Fruit fly (Drosophila melanogaster) whole organism, embryonic: ENCODE measurements around the gene RpL37A.

ENCODE experiments used
- Adf1 ChIP-seq: fragments of 200-800 bp; sonication (Bioruptor generic); IDR thresholded peaks from 2 replicates; pipeline ENCODE4 v1.3.6; 2022; ENCODE audit warnings: missing biosample characterization, missing genetic modification characterization
- CG10321 ChIP-seq: fragments of 200-800 bp; sonication (Bioruptor generic); IDR thresholded peaks from 2 replicates; pipeline ENCODE4 v1.3.6; 2022; ENCODE audit warnings: missing biosample characterization, missing genetic modification characterization
- CG10366 ChIP-seq: fragments of 200-800 bp; sonication (Bioruptor generic); IDR thresholded peaks from 2 replicates; pipeline ENCODE4 v1.3.6; 2022; ENCODE audit warnings: missing biosample characterization, missing genetic modification characterization
- CG10431 ChIP-seq: fragments of 200-800 bp; sonication (Bioruptor generic); optimal IDR thresholded peaks from 3 replicates; lab custom pipeline; 2018; ENCODE audit warnings: missing biosample characterization, mild to moderate bottlenecking, missing genetic modification characterization
- CG10462 ChIP-seq: fragments of 200-800 bp; sonication (Bioruptor generic); optimal IDR thresholded peaks from 2 replicates; lab custom pipeline; 2016; ENCODE audit warnings: missing biosample characterization, missing genetic modification characterization
- CG10979 ChIP-seq: fragments of 200-800 bp; sonication (Bioruptor generic); optimal IDR thresholded peaks from 2 replicates; lab custom pipeline; 2018; ENCODE audit warnings: missing biosample characterization, mild to moderate bottlenecking, missing genetic modification characterization, moderate library complexity
- CG12155 ChIP-seq: fragments of 200-800 bp; sonication (Bioruptor generic); optimal IDR thresholded peaks from 3 replicates; lab custom pipeline; 2016; ENCODE audit warnings: missing biosample characterization, missing genetic modification characterization
- CG14014 ChIP-seq: fragments of 200-800 bp; sonication (Bioruptor generic); IDR thresholded peaks from 2 replicates; pipeline ENCODE4 v1.3.6; 2022; ENCODE audit warnings: missing biosample characterization, missing genetic modification characterization
- CG1647 ChIP-seq: fragments of 200-800 bp; sonication (Bioruptor generic); optimal IDR thresholded peaks from 3 replicates; lab custom pipeline; 2016; ENCODE audit warnings: missing biosample characterization, missing genetic modification characterization
- CG16779 ChIP-seq: fragments of 200-800 bp; sonication (Bioruptor generic); IDR thresholded peaks from 2 replicates; pipeline ENCODE4 v1.3.6; 2022; ENCODE audit warnings: missing biosample characterization, missing genetic modification characterization
- CG17328 ChIP-seq: fragments of 200-800 bp; sonication (Bioruptor generic); IDR thresholded peaks from 2 replicates; pipeline ENCODE4 v1.3.6; 2022; ENCODE audit warnings: missing biosample characterization, missing genetic modification characterization
- CG2116 ChIP-seq: fragments of 200-800 bp; sonication (Bioruptor generic); optimal IDR thresholded peaks from 3 replicates; lab custom pipeline; 2018; ENCODE audit warnings: missing biosample characterization, mild to moderate bottlenecking, missing genetic modification characterization
- CG32532 ChIP-seq: fragments of 200-800 bp; sonication (Bioruptor generic); IDR thresholded peaks from 2 replicates; pipeline ENCODE4 v1.3.6; 2022; ENCODE audit warnings: missing biosample characterization, missing genetic modification characterization
- CG5180 ChIP-seq: fragments of 200-800 bp; sonication (Bioruptor generic); optimal IDR thresholded peaks from 3 replicates; lab custom pipeline; 2017; ENCODE audit warnings: missing biosample characterization, missing genetic modification characterization, mild to moderate bottlenecking, moderate library complexity, missing genetic modification reagents
- CG6791 ChIP-seq: fragments of 200-800 bp; sonication (Bioruptor generic); IDR thresholded peaks from 3 replicates; pipeline ENCODE4 v1.3.6; 2022; ENCODE audit warnings: missing biosample characterization, missing genetic modification characterization; ENCODE audit not compliant: partially characterized antibody
- CG6854 ChIP-seq: fragments of 200-800 bp; sonication (Bioruptor generic); optimal IDR thresholded peaks from 3 replicates; lab custom pipeline; 2017; ENCODE audit warnings: missing biosample characterization, mild to moderate bottlenecking, missing genetic modification characterization
- CG8290 ChIP-seq, 3 experiments: fragments of 200-800 bp; sonication (Bioruptor generic); optimal IDR thresholded peaks; 2 replicates each; lab custom pipeline; 2016 to 2019; ENCODE audit warnings: missing biosample characterization in 3 of 3, missing genetic modification characterization in 3 of 3, mild to moderate bottlenecking in 2 of 3, moderate library complexity in 1 of 3
- CG9215 ChIP-seq: fragments of 200-800 bp; sonication (Bioruptor generic); IDR thresholded peaks from 2 replicates; pipeline ENCODE4 v1.3.6; 2022; ENCODE audit warnings: missing biosample characterization, missing genetic modification characterization
- CTCF ChIP-seq: fragments of 200-800 bp; sonication (Bioruptor generic); optimal IDR thresholded peaks from 2 replicates; lab custom pipeline; 2017; ENCODE audit warnings: missing biosample characterization, mild to moderate bottlenecking, missing genetic modification characterization, moderate library complexity
- D ChIP-seq, 2 experiments: fragments of 200-800 bp in 1 of 2; fragments of >200 bp in 1 of 2; sonication (Bioruptor generic) in 1 of 2; optimal IDR thresholded peaks; 2 replicates in 1 of 2; 3 replicates in 1 of 2; lab custom pipeline; 2017; ENCODE audit warnings: mild to moderate bottlenecking in 1 of 2, missing biosample characterization in 1 of 2, missing genetic modification characterization in 1 of 2, missing genetic modification reagents in 1 of 2
- Dip2 ChIP-seq: fragments of 200-800 bp; sonication (Bioruptor generic); IDR thresholded peaks from 2 replicates; pipeline ENCODE4 v1.3.6; 2022; ENCODE audit warnings: missing biosample characterization, missing genetic modification characterization
- Dip3 ChIP-seq: fragments of 200-800 bp; sonication (Bioruptor generic); optimal IDR thresholded peaks from 3 replicates; lab custom pipeline; 2016; ENCODE audit warnings: missing biosample characterization, missing genetic modification characterization
- Drgx ChIP-seq: fragments of 200-800 bp; sonication (Bioruptor generic); IDR thresholded peaks from 2 replicates; pipeline ENCODE4 v1.3.6; 2022; ENCODE audit warnings: missing biosample characterization, missing genetic modification characterization
- Ets65A ChIP-seq: fragments of 200-800 bp; sonication (Bioruptor generic); peaks from one replicate; lab custom pipeline; 2016; ENCODE audit warnings: missing biosample characterization, missing genetic modification characterization
- GATAe ChIP-seq: fragments of 200-800 bp; sonication (Bioruptor generic); conservative IDR thresholded peaks from 2 replicates; pipeline ENCODE4 v1.3.6; 2022; ENCODE audit warnings: missing biosample characterization, missing genetic modification characterization
- HLH3B ChIP-seq: fragments of 200-800 bp; sonication (Bioruptor generic); IDR thresholded peaks from 2 replicates; pipeline ENCODE4 v1.3.6; 2022; ENCODE audit warnings: missing biosample characterization, missing genetic modification characterization
- Hand ChIP-seq: fragments of 200-800 bp; sonication (Bioruptor generic); optimal IDR thresholded peaks from 2 replicates; lab custom pipeline; 2017; ENCODE audit warnings: mild to moderate bottlenecking, missing biosample characterization, missing genetic modification reagents, missing genetic modification characterization
- Hr39 ChIP-seq: fragments of >200 bp; optimal IDR thresholded peaks from 2 replicates; lab custom pipeline; 2017
- Jarid2 ChIP-seq: fragments of 200-800 bp; sonication (Bioruptor generic); optimal IDR thresholded peaks from 3 replicates; lab custom pipeline; 2017; ENCODE audit warnings: mild to moderate bottlenecking, missing biosample characterization, missing genetic modification reagents, missing genetic modification characterization
- Lim3 ChIP-seq: fragments of 200-800 bp; sonication (Bioruptor generic); IDR thresholded peaks from 2 replicates; pipeline ENCODE4 v1.3.6; 2022; ENCODE audit warnings: missing biosample characterization, missing genetic modification characterization
- MESR4 ChIP-seq: fragments of 200-800 bp; sonication (Bioruptor generic); optimal IDR thresholded peaks from 2 replicates; lab custom pipeline; 2018; ENCODE audit warnings: missing biosample characterization, mild to moderate bottlenecking, missing genetic modification characterization, moderate library complexity
- Med ChIP-seq: fragments of 200-800 bp; sonication (Bioruptor generic); peaks from one replicate; lab custom pipeline; 2016; ENCODE audit warnings: missing biosample characterization, missing genetic modification characterization, mild to moderate bottlenecking, inconsistent platforms, moderate library complexity
- Myb ChIP-seq: fragments of 200-800 bp; sonication (Bioruptor generic); optimal IDR thresholded peaks from 2 replicates; lab custom pipeline; 2016; ENCODE audit warnings: missing biosample characterization, missing genetic modification characterization
- NC2α ChIP-seq: fragments of 200-800 bp; sonication (Bioruptor generic); optimal IDR thresholded peaks from 2 replicates; lab custom pipeline; 2016; ENCODE audit warnings: missing biosample characterization, missing genetic modification characterization
- Ravus ChIP-seq: fragments of 200-800 bp; sonication (Bioruptor generic); IDR thresholded peaks from 2 replicates; pipeline ENCODE4 v1.3.6; 2022; ENCODE audit warnings: missing biosample characterization, missing genetic modification characterization
- Sry-β ChIP-seq: fragments of 200-800 bp; sonication (Bioruptor generic); optimal IDR thresholded peaks from 2 replicates; lab custom pipeline; 2018; ENCODE audit warnings: missing biosample characterization, mild to moderate bottlenecking, missing genetic modification characterization, moderate library complexity
- abd-A ChIP-seq: fragments of 200-800 bp; sonication (Bioruptor generic); optimal IDR thresholded peaks from 3 replicates; lab custom pipeline; 2019; ENCODE audit warnings: missing biosample characterization, mild to moderate bottlenecking, missing genetic modification characterization, moderate library complexity
- amos ChIP-seq: fragments of 200-800 bp; sonication (Bioruptor generic); IDR thresholded peaks from 2 replicates; pipeline ENCODE4 v1.3.6; 2022; ENCODE audit warnings: missing biosample characterization, missing genetic modification characterization; ENCODE audit not compliant: partially characterized antibody
- crol ChIP-seq: fragments of 200-800 bp; sonication (Bioruptor generic); IDR thresholded peaks from 2 replicates; pipeline ENCODE4 v1.3.6; 2022; ENCODE audit warnings: missing biosample characterization, missing genetic modification characterization
- fd96Cb ChIP-seq: fragments of 200-800 bp; sonication (Bioruptor generic); optimal IDR thresholded peaks from 2 replicates; lab custom pipeline; 2018; ENCODE audit warnings: missing biosample characterization, mild to moderate bottlenecking, missing genetic modification characterization, moderate library complexity
- hb ChIP-seq: fragments of 200-800 bp; sonication (Bioruptor generic); IDR thresholded peaks from 3 replicates; pipeline ENCODE4 v1.3.6; 2022; ENCODE audit warnings: missing biosample characterization, missing genetic modification characterization; ENCODE audit not compliant: partially characterized antibody
- knrl ChIP-seq: fragments of 200-800 bp; sonication (Bioruptor generic); IDR thresholded peaks from 3 replicates; pipeline ENCODE4 v1.3.6; 2022; ENCODE audit warnings: missing biosample characterization, missing genetic modification characterization; ENCODE audit not compliant: partially characterized antibody
- pzg ChIP-seq: fragments of 200-800 bp; sonication (Bioruptor generic); optimal IDR thresholded peaks from 3 replicates; lab custom pipeline; 2018; ENCODE audit warnings: missing biosample characterization, mild to moderate bottlenecking, missing genetic modification characterization, moderate library complexity
- run ChIP-seq: fragments of 200-800 bp; sonication (Bioruptor generic); optimal IDR thresholded peaks from 3 replicates; lab custom pipeline; 2018; ENCODE audit warnings: missing biosample characterization, mild to moderate bottlenecking, missing genetic modification characterization
- salm ChIP-seq: fragments of 200-800 bp; sonication (Bioruptor generic); optimal IDR thresholded peaks from 2 replicates; lab custom pipeline; 2018; ENCODE audit warnings: missing biosample characterization, mild to moderate bottlenecking, missing genetic modification characterization
- sens ChIP-seq: fragments of 200-800 bp; sonication (Bioruptor generic); peaks from one replicate; lab custom pipeline; 2016; ENCODE audit warnings: missing biosample characterization, missing genetic modification characterization
- sisA ChIP-seq: fragments of 200-800 bp; sonication (Bioruptor generic); IDR thresholded peaks from 2 replicates; pipeline ENCODE4 v1.3.6; 2022; ENCODE audit warnings: missing biosample characterization, missing genetic modification characterization
- trh ChIP-seq: fragments of 200-800 bp; sonication (Bioruptor generic); optimal IDR thresholded peaks from 2 replicates; lab custom pipeline; 2016; ENCODE audit warnings: missing biosample characterization, missing genetic modification characterization

Gene RpL37A

DNA sequence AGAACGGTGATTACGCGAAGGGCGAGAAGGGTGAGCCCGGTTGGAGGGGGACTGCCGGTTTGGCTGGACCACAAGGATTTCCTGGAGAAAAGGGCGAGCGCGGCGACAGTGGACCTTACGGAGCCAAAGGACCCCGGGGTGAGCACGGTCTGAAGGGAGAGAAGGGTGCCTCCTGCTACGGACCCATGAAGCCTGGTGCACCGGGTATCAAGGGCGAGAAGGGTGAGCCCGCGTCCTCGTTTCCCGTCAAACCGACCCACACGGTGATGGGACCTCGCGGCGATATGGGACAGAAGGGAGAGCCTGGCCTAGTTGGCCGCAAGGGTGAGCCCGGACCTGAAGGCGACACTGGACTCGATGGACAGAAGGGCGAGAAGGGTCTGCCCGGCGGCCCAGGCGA is 39.4 kb upstream of the RpL37A start:
- TF ChIP-seq pzg (GFP tag; lab: Kevin White, UChicago) (no peak), Ets65A (GFP tag; lab: Kevin White, UChicago) (peak; percentile 92), CG10462 (GFP tag; lab: Kevin White, UChicago) (no peak), trh (GFP tag; lab: Kevin White, UChicago) (no peak), CG5180 (no peak), CG10431 (no peak), GATAe (GFP tag; lab: Robert Waterston, UW) (no peak), Ravus (no peak), run (tag; lab: Kevin White, UChicago) (no peak), Med (peak; percentile 32), Adf1 (GFP tag; lab: Robert Waterston, UW) (no peak), fd96Cb (no peak), CG12155 (GFP tag; lab: Kevin White, UChicago) (no peak), CG9215 (GFP tag; lab: Robert Waterston, UW) (no peak), Dip2 (no peak)

DNA sequence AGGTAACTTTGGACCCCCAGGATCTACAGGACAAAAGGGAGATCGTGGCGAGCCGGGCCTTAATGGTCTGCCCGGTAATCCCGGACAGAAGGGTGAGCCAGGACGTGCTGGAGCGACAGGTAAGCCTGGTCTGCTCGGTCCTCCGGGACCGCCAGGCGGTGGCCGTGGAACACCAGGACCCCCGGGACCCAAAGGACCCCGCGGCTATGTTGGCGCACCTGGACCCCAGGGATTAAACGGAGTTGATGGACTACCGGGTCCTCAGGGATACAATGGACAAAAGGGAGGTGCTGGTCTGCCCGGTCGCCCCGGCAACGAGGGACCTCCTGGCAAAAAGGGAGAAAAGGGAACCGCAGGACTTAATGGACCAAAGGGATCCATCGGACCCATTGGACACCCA is 38.9 kb upstream of the RpL37A start:
- no peak for TF ChIP-seq CG1647
- TF ChIP-seq Jarid2 (GFP tag; lab: Kevin White, UChicago), result no peak
- no peak for TF ChIP-seq CG32532 (GFP tag; lab: Robert Waterston, UW)
- no peak for TF ChIP-seq Sry-β (GFP tag; lab: Kevin White, UChicago)
- TF ChIP-seq CG8290 (GFP tag; optimal IDR thresholded peaks at IDR 0.05; lab: Kevin White, UChicago), result no peak
- no peak for TF ChIP-seq CG8290 (tag; optimal IDR thresholded peaks at IDR 0.05; lab: Kevin White, UChicago)
- peak; percentile 53 for TF ChIP-seq Hr39 (lab: Kevin White, UChicago)

DNA sequence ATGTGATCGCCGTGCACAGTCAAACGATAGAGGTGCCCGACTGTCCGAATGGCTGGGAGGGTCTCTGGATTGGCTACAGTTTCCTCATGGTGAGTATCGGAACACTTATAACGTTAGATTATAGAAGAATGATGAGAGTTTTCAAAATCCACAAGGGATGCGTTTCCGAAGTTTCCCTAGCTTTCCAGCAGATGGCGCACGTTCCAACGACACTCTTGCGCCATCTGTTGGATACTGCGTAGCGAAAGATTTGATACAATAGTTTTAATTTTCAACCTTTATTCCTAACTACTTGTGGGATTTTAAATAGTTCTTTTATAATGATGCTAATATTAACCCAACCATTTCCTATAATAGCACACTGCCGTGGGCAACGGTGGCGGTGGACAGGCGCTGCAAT is 34.6 kb upstream of the RpL37A start:
- TF ChIP-seq sisA (GFP tag; lab: Robert Waterston, UW) (0 out of 2 replicates have a peak, but pooled peaks have one; percentile 26), Dip3 (no peak), MESR4 (GFP tag; lab: Kevin White, UChicago) (no peak), CTCF (GFP tag; lab: Kevin White, UChicago) (peak; percentile 91), CG6791 (GFP tag; lab: Robert Waterston, UW) (0 out of 3 replicates have a peak, but pooled peaks have one; percentile 5), CG10979 (peak; percentile 21), HLH3B (GFP tag; lab: Robert Waterston, UW) (peak; percentile 11; the same call in 1 of the 2 replicates), hb (no peak), NC2α (GFP tag; lab: Kevin White, UChicago) (no peak), sens (peak; percentile 44)

DNA sequence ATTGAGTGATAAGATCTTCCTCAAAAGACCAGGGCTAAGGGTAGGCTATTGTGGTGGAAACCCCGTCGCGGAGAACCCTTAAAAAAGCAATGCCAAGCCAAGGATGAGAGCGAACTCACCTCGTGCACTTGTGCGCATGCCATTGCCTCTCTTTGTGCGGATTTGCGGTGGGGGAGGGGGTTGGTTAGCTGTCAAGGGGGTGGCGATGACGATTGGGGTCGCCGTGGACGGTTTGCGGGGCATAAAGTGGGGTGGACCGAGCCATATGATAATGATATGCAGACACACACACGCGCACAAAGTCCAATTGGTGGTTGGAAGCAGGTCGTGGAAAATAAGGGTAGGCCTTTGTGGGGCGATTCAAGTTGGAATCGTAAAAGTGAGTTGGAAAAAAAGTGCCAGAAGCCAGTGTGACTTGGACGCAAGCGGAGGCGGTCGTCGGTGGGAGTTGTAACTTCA is 33.3 kb upstream of the RpL37A start, which contains the start of the genes CG14042 and SP555:
Gene CG14042, plus strand, starts transcription at position 308 of the 459 bp plus-strand sequence.
Gene SP555, plus strand, starts transcription at position 308 of the 459 bp plus-strand sequence.
- no peak for TF ChIP-seq salm (tag; lab: Kevin White, UChicago)
- peak; percentile 19 for TF ChIP-seq Hand (GFP tag; lab: Kevin White, UChicago)
- no peak for TF ChIP-seq CG10366 (GFP tag; lab: Robert Waterston, UW)
- no peak for TF ChIP-seq CG14014 (GFP tag; lab: Robert Waterston, UW)
- TF ChIP-seq amos, result 0 out of 2 replicates have a peak, but pooled peaks have one; percentile 13
- peak; percentile 86 for TF ChIP-seq abd-A (tag; lab: Kevin White, UChicago)
- no peak for TF ChIP-seq CG10321 (GFP tag; lab: Robert Waterston, UW)
- no peak for TF ChIP-seq Myb
- TF ChIP-seq CG6791 (GFP tag; lab: Robert Waterston, UW), result 0 out of 3 replicates have a peak, but pooled peaks have one; percentile 41
- TF ChIP-seq pzg (GFP tag; lab: Kevin White, UChicago), result peak; percentile 20
- no peak for TF ChIP-seq D (optimal IDR thresholded peaks at IDR 0.05; lab: Kevin White, UChicago)
- no peak for TF ChIP-seq D (GFP tag; optimal IDR thresholded peaks at IDR 0.05; lab: Kevin White, UChicago)
- no peak for TF ChIP-seq CG16779 (GFP tag; lab: Robert Waterston, UW)
- no peak for TF ChIP-seq CG2116 (GFP tag; lab: Kevin White, UChicago)
- TF ChIP-seq Med, result peak; percentile 7
- TF ChIP-seq CG10462 (GFP tag; lab: Kevin White, UChicago), result no peak
- peak; percentile 92 for TF ChIP-seq crol (GFP tag; lab: Robert Waterston, UW)
- peak; percentile 14 for TF ChIP-seq CG6854 (GFP tag; lab: Kevin White, UChicago)
- TF ChIP-seq Drgx, result peak; percentile 37; the same call in 1 of the 2 replicates
- TF ChIP-seq Lim3 (GFP tag; lab: Robert Waterston, UW), result no peak
- TF ChIP-seq knrl (GFP tag; lab: Robert Waterston, UW), result no peak
- no peak for TF ChIP-seq CG17328 (GFP tag; lab: Robert Waterston, UW)
